Worm (Caenorhabditis elegans) whole organism, mixed stage, embryonic: Measurements from ENCODE around the gene col-150.

Experiments
- M03D4.4 ChIP-seq: sonication (generic microtip); optimal IDR thresholded peaks from 2 replicates; lab custom pipeline; 2017; ENCODE audit warnings: mild to moderate bottlenecking, missing genetic modification characterization, missing compliant biosample characterization
- bed-3 ChIP-seq: fragments of 200-800 bp; sonication (Bioruptor generic); optimal IDR thresholded peaks from 3 replicates; lab custom pipeline; 2018; ENCODE audit warnings: mild to moderate bottlenecking, missing genetic modification characterization, moderate library complexity, missing compliant biosample characterization
- blmp-1 ChIP-seq: fragments of 150-350 bp; optimal IDR thresholded peaks from 2 replicates; lab custom pipeline; 2014; ENCODE audit warnings: missing biosample characterization, missing genetic modification characterization
- ceh-39 ChIP-seq: fragments of 150-350 bp; optimal IDR thresholded peaks from 2 replicates; lab custom pipeline; 2014; ENCODE audit warnings: missing biosample characterization, missing genetic modification characterization
- ceh-43 ChIP-seq: fragments of 200-800 bp; sonication (Bioruptor generic); optimal IDR thresholded peaks from 2 replicates; lab custom pipeline; 2018; ENCODE audit warnings: mild to moderate bottlenecking, missing genetic modification characterization, moderate library complexity, missing compliant biosample characterization
- ces-1 ChIP-seq: fragments of 150-350 bp; optimal IDR thresholded peaks from 2 replicates; lab custom pipeline; 2014; ENCODE audit warnings: missing biosample characterization, missing genetic modification reagents, missing genetic modification characterization
- cnd-1 ChIP-seq: fragments of 200-800 bp; sonication (Bioruptor generic); optimal IDR thresholded peaks from 2 replicates; lab custom pipeline; 2018; ENCODE audit warnings: mild to moderate bottlenecking, missing genetic modification characterization, missing compliant biosample characterization
- drap-1 ChIP-seq: fragments of 200-800 bp; sonication (Bioruptor generic); optimal IDR thresholded peaks from 3 replicates; lab custom pipeline; 2018; ENCODE audit warnings: mild to moderate bottlenecking, missing genetic modification characterization, missing compliant biosample characterization
- elt-1 ChIP-seq: sonication (generic microtip); optimal IDR thresholded peaks from 2 replicates; lab custom pipeline; 2017; ENCODE audit warnings: missing genetic modification characterization, mild to moderate bottlenecking, missing compliant biosample characterization, antibody characterized with exemption, moderate library complexity, borderline replicate concordance; ENCODE audit not compliant: insufficient read depth
- elt-3 ChIP-seq: fragments of 150-350 bp; optimal IDR thresholded peaks from 2 replicates; lab custom pipeline; 2014; ENCODE audit warnings: missing biosample characterization, missing genetic modification characterization
- flh-1 ChIP-seq: fragments of 200-800 bp; sonication (Bioruptor generic); optimal IDR thresholded peaks from 2 replicates; lab custom pipeline; 2018; ENCODE audit warnings: mild to moderate bottlenecking, missing genetic modification characterization, moderate library complexity, missing compliant biosample characterization
- ham-2 ChIP-seq: fragments of 200-800 bp; sonication (Bioruptor generic); optimal IDR thresholded peaks from 2 replicates; lab custom pipeline; 2018; ENCODE audit warnings: mild to moderate bottlenecking, missing genetic modification characterization, missing compliant biosample characterization
- hlh-1 ChIP-seq: fragments of 150-350 bp; optimal IDR thresholded peaks from 2 replicates; lab custom pipeline; 2014; ENCODE audit warnings: missing biosample characterization, missing genetic modification reagents, missing genetic modification characterization
- lsy-2 ChIP-seq: fragments of 150-350 bp; optimal IDR thresholded peaks from 2 replicates; lab custom pipeline; 2014; ENCODE audit warnings: missing biosample characterization, missing genetic modification characterization
- mab-5 ChIP-seq: fragments of 150-350 bp; optimal IDR thresholded peaks from 2 replicates; lab custom pipeline; 2014; ENCODE audit warnings: missing biosample characterization, missing genetic modification characterization
- mep-1 ChIP-seq: fragments of 150-350 bp; optimal IDR thresholded peaks from 2 replicates; lab custom pipeline; 2017; ENCODE audit warnings: missing biosample characterization, missing genetic modification reagents, missing genetic modification characterization, inconsistent platforms
- mls-2 ChIP-seq: sonication (generic microtip); optimal IDR thresholded peaks from 2 replicates; lab custom pipeline; 2016; ENCODE audit warnings: mild to moderate bottlenecking, missing genetic modification characterization, moderate library complexity, missing compliant biosample characterization
- nhr-12 ChIP-seq: fragments of 150-350 bp; optimal IDR thresholded peaks from 2 replicates; lab custom pipeline; 2014; ENCODE audit warnings: missing biosample characterization, missing genetic modification characterization
- nhr-2 ChIP-seq: fragments of 150-350 bp; optimal IDR thresholded peaks from 2 replicates; lab custom pipeline; 2014; ENCODE audit warnings: missing biosample characterization, missing genetic modification characterization
- nhr-237 ChIP-seq: fragments of 150-350 bp; optimal IDR thresholded peaks from 2 replicates; lab custom pipeline; 2014; ENCODE audit warnings: missing biosample characterization, missing genetic modification characterization
- nhr-28 ChIP-seq: fragments of 150-350 bp; optimal IDR thresholded peaks from 2 replicates; lab custom pipeline; 2014; ENCODE audit warnings: missing biosample characterization, missing genetic modification characterization
- nhr-76 ChIP-seq: sonication (generic microtip); optimal IDR thresholded peaks from 2 replicates; lab custom pipeline; 2017; ENCODE audit warnings: missing biosample characterization, missing genetic modification characterization
- pha-4 ChIP-seq: fragments of 150-350 bp; optimal IDR thresholded peaks from 2 replicates; lab custom pipeline; 2018; ENCODE audit warnings: missing biosample characterization, missing genetic modification reagents, missing genetic modification characterization
- sem-2 ChIP-seq: fragments of 200-800 bp; sonication (Bioruptor generic); optimal IDR thresholded peaks from 2 replicates; lab custom pipeline; 2018; ENCODE audit warnings: mild to moderate bottlenecking, missing genetic modification characterization, missing compliant biosample characterization
- sptf-1 ChIP-seq: sonication (generic microtip); optimal IDR thresholded peaks from 2 replicates; lab custom pipeline; 2017; ENCODE audit warnings: mild to moderate bottlenecking, missing genetic modification characterization, moderate library complexity, missing compliant biosample characterization
- tbx-8 ChIP-seq: fragments of 200-800 bp; sonication (Bioruptor generic); optimal IDR thresholded peaks from 2 replicates; lab custom pipeline; 2018; ENCODE audit warnings: mild to moderate bottlenecking, missing genetic modification characterization, moderate library complexity, missing compliant biosample characterization
- unc-120 ChIP-seq: sonication (generic microtip); optimal IDR thresholded peaks from 2 replicates; lab custom pipeline; 2017; ENCODE audit warnings: missing genetic modification characterization, missing compliant biosample characterization; ENCODE audit not compliant: poor library complexity, severe bottlenecking
- unc-39 ChIP-seq: fragments of 150-350 bp; optimal IDR thresholded peaks from 2 replicates; lab custom pipeline; 2014; ENCODE audit warnings: missing biosample characterization, missing genetic modification characterization
- unc-62 ChIP-seq: fragments of 150-350 bp; optimal IDR thresholded peaks from 2 replicates; lab custom pipeline; 2014; ENCODE audit warnings: missing biosample characterization, missing genetic modification reagents, missing genetic modification characterization
- zip-8 ChIP-seq: fragments of 150-350 bp; optimal IDR thresholded peaks from 2 replicates; lab custom pipeline; 2014; ENCODE audit warnings: missing biosample characterization, missing genetic modification characterization

col-150 gene

ce11 chrV:10273837-10274236, 20.6 kb downstream of the col-150 start:
- TF ChIP-seq mep-1 (peak; percentile 51), hlh-1 (tag; lab: Kevin White, UChicago) (no peak), ces-1 (GFP tag; lab: Kevin White, UChicago) (peak; percentile 61), bed-3 (no peak), blmp-1 (tag; lab: Kevin White, UChicago) (no peak)

ce11 chrV:10270214-10270613, 24.2 kb downstream of the col-150 start, which contains the start of gene ric-4:
Gene ric-4 (minus strand): TSS chrV:10270314.
- TF ChIP-seq flh-1 (GFP tag; lab: Kevin White, UChicago) (no peak), unc-62 (GFP tag; lab: Kevin White, UChicago) (no peak), ces-1 (GFP tag; lab: Kevin White, UChicago) (peak; percentile 2)

ce11 chrV:10266050-10266449, 28.4 kb downstream of the col-150 start:
- TF ChIP-seq mls-2 (tag; lab: Kevin White, UChicago) (no peak), flh-1 (GFP tag; lab: Kevin White, UChicago) (no peak), ces-1 (GFP tag; lab: Kevin White, UChicago) (peak; percentile 67)

- TF ChIP-seq tbx-8 (no peak), mep-1 (no peak), ces-1 (GFP tag; lab: Kevin White, UChicago) (peak; percentile 52)
These were observed 29.4 kb downstream of the col-150 start for ce11 chrV:10265019-10265418.

- TF ChIP-seq nhr-76 (tag; lab: Kevin White, UChicago) = no peak
- TF ChIP-seq zip-8 = no peak
- no peak for TF ChIP-seq drap-1 (GFP tag; lab: Kevin White, UChicago)
- TF ChIP-seq unc-39 (tag; lab: Kevin White, UChicago) = no peak
- no peak for TF ChIP-seq elt-3 (tag; lab: Kevin White, UChicago)
- TF ChIP-seq nhr-12 = no peak
- TF ChIP-seq sptf-1 (tag; lab: Kevin White, UChicago) = no peak
- TF ChIP-seq mls-2 (tag; lab: Kevin White, UChicago) = no peak
- TF ChIP-seq cnd-1 (tag; lab: Kevin White, UChicago) = no peak
These were observed 34.0 kb downstream of the col-150 start, which contains the start of gene sri-18 for ce11 chrV:10260460-10260859. Gene sri-18 (minus strand): TSS chrV:10260560.

- TF ChIP-seq mab-5 (tag; lab: Kevin White, UChicago) (no peak), elt-1 (tag; lab: Kevin White, UChicago) (no peak), elt-3 (tag; lab: Kevin White, UChicago) (no peak), zip-8 (no peak), unc-120 (no peak), hlh-1 (tag; lab: Kevin White, UChicago) (no peak)
These were observed 38.4 kb downstream of the col-150 start, which contains the start of gene nhr-232 for ce11 chrV:10256050-10256449. Gene nhr-232 (plus strand): TSS chrV:10256170.

ce11 chrV:10255005-10255472, 39.4 kb downstream of the col-150 start, which contains the start of gene rop-1:
Gene rop-1 (minus strand): TSS chrV:10255055.
- TF ChIP-seq lsy-2 (no peak), ces-1 (GFP tag; lab: Kevin White, UChicago) (no peak), nhr-237 (tag; lab: Kevin White, UChicago) (no peak), nhr-2 (tag; lab: Kevin White, UChicago) (no peak), ceh-39 (tag; lab: Kevin White, UChicago) (no peak), mep-1 (no peak), sem-2 (GFP tag; lab: Kevin White, UChicago) (no peak)

- TF ChIP-seq bed-3 (no peak), nhr-76 (tag; lab: Kevin White, UChicago) (no peak), unc-120 (no peak), ceh-43 (GFP tag; lab: Kevin White, UChicago) (no peak), M03D4.4 (tag; lab: Kevin White, UChicago) (no peak), blmp-1 (tag; lab: Kevin White, UChicago) (no peak), tbx-8 (no peak), pha-4 (tag; lab: Kevin White, UChicago) (no peak), sem-2 (GFP tag; lab: Kevin White, UChicago) (no peak), ham-2 (GFP tag; lab: Kevin White, UChicago) (no peak), mep-1 (no peak), nhr-12 (no peak), lsy-2 (no peak), hlh-1 (tag; lab: Kevin White, UChicago) (no peak), sptf-1 (tag; lab: Kevin White, UChicago) (no peak), nhr-28 (tag; lab: Kevin White, UChicago) (no peak), nhr-237 (tag; lab: Kevin White, UChicago) (no peak), drap-1 (GFP tag; lab: Kevin White, UChicago) (no peak), elt-1 (tag; lab: Kevin White, UChicago) (no peak), elt-3 (tag; lab: Kevin White, UChicago) (no peak)
These were observed 41.8 kb downstream of the col-150 start for ce11 chrV:10252682-10253081.
